Worm (Caenorhabditis elegans): ENCODE results near the gene rpl-6.
A peak's percentile ranks its signal among the peaks of the same experiment; 100 is the strongest.

Gene rpl-6

DNA sequence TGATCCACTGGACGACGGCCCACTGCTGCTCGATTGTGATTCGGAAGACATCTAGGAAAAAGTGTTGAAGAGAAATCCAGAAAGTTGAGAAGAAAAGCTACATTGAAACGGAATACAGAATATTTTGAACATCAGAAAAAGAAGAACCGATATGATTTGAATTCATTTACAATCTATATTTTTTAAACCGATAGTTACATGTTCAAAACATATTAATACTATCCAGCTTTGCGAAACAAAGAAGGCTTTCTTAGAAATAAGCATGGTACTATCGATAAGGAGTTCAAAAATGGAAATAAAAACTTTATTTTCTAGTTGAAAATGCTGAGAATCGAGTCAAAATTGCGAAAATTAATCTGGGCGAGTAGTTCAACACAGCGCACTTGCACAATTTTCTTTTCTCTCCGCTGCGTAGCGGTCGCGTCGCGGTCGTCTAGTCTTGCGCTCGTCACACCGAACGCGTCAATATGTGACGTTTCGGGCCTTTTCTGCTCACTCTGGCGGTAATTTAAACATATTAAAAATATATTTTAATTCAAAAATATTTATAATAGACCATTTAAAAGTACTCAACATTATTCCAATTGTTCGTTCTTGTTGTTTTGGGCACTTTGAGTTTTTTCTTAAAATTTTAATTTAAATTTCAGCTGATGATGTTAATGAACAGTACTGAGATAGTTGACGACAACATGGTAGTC, 46.0 kb upstream of the rpl-6 start, which contains the start of the genes syf-2 and K04G7.1 (continued):
- peak; percentile 82 for TF ChIP-seq pax-3 (tag; optimal IDR thresholded peaks at IDR 0.05)
- TF ChIP-seq pag-3 (tag; optimal IDR thresholded peaks at IDR 0.05; ENCODE audit: borderline replicate concordance, insufficient read depth) = no peak
- TF ChIP-seq lsy-2 (tag; optimal IDR thresholded peaks at IDR 0.05) = peak; percentile 95
- peak; percentile 86 for TF ChIP-seq jun-1 (tag; optimal IDR thresholded peaks at IDR 0.05)
- no peak for TF ChIP-seq sox-4 (tag; optimal IDR thresholded peaks at IDR 0.05)
- no peak for TF ChIP-seq C34B4.2 (tag; optimal IDR thresholded peaks at IDR 0.05)
- peak; percentile 60 for TF ChIP-seq F16B12.6 (tag; optimal IDR thresholded peaks at IDR 0.05)
- TF ChIP-seq aly-2 (tag; optimal IDR thresholded peaks at IDR 0.05) = peak; percentile 8
- TF ChIP-seq zip-4 (GFP tag; optimal IDR thresholded peaks at IDR 0.05) = peak; percentile 60
- peak; percentile 55 to 96 (median 67) for TF ChIP-seq ceh-82 (tag; optimal IDR thresholded peaks at IDR 0.05)
- no peak for TF ChIP-seq ces-1 (GFP tag; optimal IDR thresholded peaks at IDR 0.05)
- no peak for TF ChIP-seq ets-5 (GFP tag; IDR thresholded peaks at IDR 0.05)
- TF ChIP-seq Y116A8C.19 (tag; optimal IDR thresholded peaks at IDR 0.05; ENCODE audit: borderline replicate concordance) = no peak
- TF ChIP-seq unc-86 (tag; optimal IDR thresholded peaks at IDR 0.05) = peak; percentile 85
- TF ChIP-seq lin-13 (GFP tag; optimal IDR thresholded peaks at IDR 0.05) = peak; percentile 100
- peak; percentile 71 for TF ChIP-seq fkh-10 (GFP tag; optimal IDR thresholded peaks at IDR 0.05)
- no peak for TF ChIP-seq sptf-1 (tag; optimal IDR thresholded peaks at IDR 0.05)
- TF ChIP-seq nhr-90 (tag; optimal IDR thresholded peaks at IDR 0.05; ENCODE audit: poor library complexity) = peak; percentile 80
- TF ChIP-seq lir-3 (tag; optimal IDR thresholded peaks at IDR 0.05; ENCODE audit: poor library complexity) = peak; percentile 62
- TF ChIP-seq efl-1 (optimal IDR thresholded peaks at IDR 0.05) = peak; percentile 88 to 93
- peak; percentile 89 to 99 for TF ChIP-seq efl-1 (GFP tag; optimal IDR thresholded peaks at IDR 0.05 in 1 of 2)
- TF ChIP-seq fkh-8 (tag; optimal IDR thresholded peaks at IDR 0.05) = peak; percentile 95
- peak; percentile 92 for TF ChIP-seq snu-23 (GFP tag; optimal IDR thresholded peaks at IDR 0.05)
- TF ChIP-seq fkh-4 (tag; optimal IDR thresholded peaks at IDR 0.05; ENCODE audit: borderline replicate concordance) = peak; percentile 14
- peak; percentile 91 for TF ChIP-seq xbp-1 (tag; optimal IDR thresholded peaks at IDR 0.05)
- TF ChIP-seq unc-98 (GFP tag; IDR thresholded peaks at IDR 0.05) = no peak
- peak; percentile 34 for TF ChIP-seq fos-1 (tag; optimal IDR thresholded peaks at IDR 0.05)
- no peak for TF ChIP-seq hlh-17 (GFP tag; optimal IDR thresholded peaks at IDR 0.05; ENCODE audit: borderline replicate concordance)
- no peak for TF ChIP-seq vab-15 (tag; optimal IDR thresholded peaks at IDR 0.05)
- TF ChIP-seq ama-1 (optimal IDR thresholded peaks at IDR 0.05) = peak; percentile 56
- TF ChIP-seq hpl-2 (GFP tag; optimal IDR thresholded peaks at IDR 0.05) = peak; percentile 52
- TF ChIP-seq nhr-71 (tag; optimal IDR thresholded peaks at IDR 0.05) = peak; percentile 95
- peak; percentile 82 for TF ChIP-seq snpc-4 (tag; optimal IDR thresholded peaks at IDR 0.05)
- peak; percentile 91 for TF ChIP-seq tbx-2 (tag; optimal IDR thresholded peaks at IDR 0.05)
- TF ChIP-seq ztf-11 (tag; optimal IDR thresholded peaks at IDR 0.05) = peak in 1 of 2 experiments; percentile 57
- TF ChIP-seq hlh-4 (tag; optimal IDR thresholded peaks at IDR 0.05) = no peak
- TF ChIP-seq aha-1 (tag; optimal IDR thresholded peaks at IDR 0.05) = peak; percentile 72
- TF ChIP-seq C16A3.4 (tag; optimal IDR thresholded peaks at IDR 0.05) = peak; percentile 93
- peak; percentile 86 for TF ChIP-seq mep-1 (tag; optimal IDR thresholded peaks at IDR 0.05)

DNA sequence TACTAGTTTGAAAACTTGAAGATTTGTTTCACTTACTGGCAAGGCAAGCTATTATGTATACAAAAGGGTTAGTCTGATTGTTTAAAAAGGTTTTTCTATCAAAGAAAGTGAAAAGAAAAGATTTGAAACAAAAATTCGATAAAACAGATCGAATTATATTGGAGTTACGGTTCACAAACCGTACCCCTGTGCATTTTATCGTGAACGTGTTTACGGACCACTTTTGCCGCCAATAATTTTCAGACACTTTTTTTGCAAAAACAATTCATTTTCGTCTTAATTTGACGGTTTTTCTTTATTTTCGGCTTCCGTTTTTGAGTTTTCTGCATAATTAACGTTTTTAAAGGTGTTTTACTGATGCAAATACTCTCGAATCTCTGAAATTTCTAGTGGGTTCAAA, 43.0 kb upstream of the rpl-6 start:
- TF ChIP-seq ceh-63 (GFP tag; optimal IDR thresholded peaks at IDR 0.05) = no peak
- TF ChIP-seq lin-35 (GFP tag; optimal IDR thresholded peaks at IDR 0.05) = no peak

Measured in whole organism, L1 larva.